Fruit fly (Drosophila melanogaster): ENCODE data around the gene Rpn9.

Rpn9 gene

DNA sequence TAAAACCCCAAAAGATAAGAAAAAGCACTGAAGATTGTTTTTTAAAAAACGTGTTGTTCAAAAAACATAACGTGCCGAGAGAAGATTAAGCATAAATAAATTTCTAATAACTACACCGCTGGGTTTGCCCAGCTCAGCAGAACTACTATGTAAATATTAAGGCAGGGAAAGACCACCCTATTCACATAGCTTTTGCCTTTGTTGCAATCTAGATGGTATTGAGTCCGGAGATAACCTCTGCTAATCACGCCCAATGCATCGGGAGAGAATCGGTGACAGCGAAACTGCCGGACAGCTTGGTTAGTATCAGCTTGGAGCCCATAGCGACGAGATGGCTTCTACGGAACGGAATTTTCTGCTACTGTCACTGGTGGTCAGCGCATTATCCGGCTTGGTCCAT is 47.3 kb downstream of the Rpn9 start, which contains the start of gene SPE:
TSS of gene SPE (plus strand) at position 301 of the 400 bp plus-strand sequence.
- no peak for TF ChIP-seq EcR (GFP tag; optimal IDR thresholded peaks at IDR 0.05)
- TF ChIP-seq Pif1B (GFP tag; optimal IDR thresholded peaks at IDR 0.05), result no peak
- no peak for TF ChIP-seq CG9948 (tag; optimal IDR thresholded peaks at IDR 0.05)
- no peak for TF ChIP-seq Snoo (tag; optimal IDR thresholded peaks at IDR 0.05)
- TF ChIP-seq CG8301 (tag; optimal IDR thresholded peaks at IDR 0.05), result no peak
- TF ChIP-seq fd96Ca (GFP tag; IDR thresholded peaks at IDR 0.05), result no peak
- TF ChIP-seq CG13204 (GFP tag; optimal IDR thresholded peaks at IDR 0.05), result no peak
- TF ChIP-seq CG15710 (tag; optimal IDR thresholded peaks at IDR 0.05), result no peak
- no peak for TF ChIP-seq gl (tag; optimal IDR thresholded peaks at IDR 0.05)
- no peak for TF ChIP-seq CG32121 (GFP tag; IDR thresholded peaks at IDR 0.05)
- TF ChIP-seq CG17806 (tag; optimal IDR thresholded peaks at IDR 0.05), result no peak

DNA sequence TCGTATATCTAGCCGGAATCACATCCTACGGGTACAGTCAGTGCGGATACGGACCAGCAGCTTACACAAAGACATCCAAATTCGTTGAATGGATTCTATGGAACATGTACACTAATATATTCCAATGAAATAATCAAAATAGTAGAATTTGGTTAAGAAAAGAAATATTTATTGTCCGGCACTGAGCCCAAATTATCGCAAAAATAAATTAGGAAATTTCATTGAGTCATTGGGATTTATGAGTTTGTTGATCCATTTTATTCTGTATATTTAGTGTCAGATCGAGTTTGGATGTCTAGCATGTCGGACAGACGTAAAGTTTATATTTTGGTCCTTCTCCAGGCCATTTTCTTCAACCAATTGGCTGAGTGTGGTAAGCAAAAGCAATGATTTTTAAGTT is 49.5 kb downstream of the Rpn9 start, which contains the start of gene CG18754:
TSS of gene CG18754 (plus strand) at position 301 of the 400 bp plus-strand sequence.
- TF ChIP-seq rn (GFP tag; IDR thresholded peaks at IDR 0.05) (no peak), gl (tag; optimal IDR thresholded peaks at IDR 0.05) (no peak), CG32121 (GFP tag; IDR thresholded peaks at IDR 0.05) (no peak), CG12605 (GFP tag; IDR thresholded peaks at IDR 0.05) (no peak), Snoo (tag; optimal IDR thresholded peaks at IDR 0.05) (no peak), CG4496 (GFP tag; IDR thresholded peaks at IDR 0.05) (no peak), CG13204 (GFP tag; optimal IDR thresholded peaks at IDR 0.05) (no peak)

DNA sequence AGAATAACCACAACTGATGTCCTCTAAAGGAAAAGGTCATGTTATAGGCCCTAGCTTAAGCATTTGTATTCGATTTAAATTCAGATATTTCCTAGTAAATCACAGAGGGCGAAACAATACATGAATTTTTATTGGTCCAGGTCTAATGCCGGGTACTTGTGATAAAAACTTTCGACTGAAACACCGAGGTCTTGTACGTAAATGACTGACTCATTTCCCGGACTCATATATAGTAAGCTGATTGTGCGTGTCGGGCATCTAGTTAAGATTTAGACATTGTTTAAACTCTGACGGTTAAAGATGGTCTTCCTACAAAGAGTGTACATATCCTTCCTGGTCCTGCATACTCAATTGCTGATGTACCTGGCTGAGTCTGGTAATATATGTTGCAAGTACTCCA is 51.1 kb downstream of the Rpn9 start, which contains the start of gene CG16710:
TSS of gene CG16710 (plus strand) at position 301 of the 400 bp plus-strand sequence.
- TF ChIP-seq rn (GFP tag; IDR thresholded peaks at IDR 0.05) (no peak), CG14655 (GFP tag; optimal IDR thresholded peaks at IDR 0.05) (no peak), CG17806 (tag; optimal IDR thresholded peaks at IDR 0.05) (no peak), EcR (GFP tag; optimal IDR thresholded peaks at IDR 0.05) (no peak), CG12605 (GFP tag; IDR thresholded peaks at IDR 0.05) (no peak), CG8159 (tag; optimal IDR thresholded peaks at IDR 0.05) (no peak), Snoo (tag; optimal IDR thresholded peaks at IDR 0.05) (no peak), CG34367 (tag; optimal IDR thresholded peaks at IDR 0.05) (no peak)
